Fruit fly (Drosophila melanogaster): ENCODE results near the gene Hsp23.

Gene Hsp23

dm6 chr3L:9380344-9380849 is 1.3 kb upstream of the Hsp23 start (continued):
- no peak for TF ChIP-seq Dek (tag; optimal IDR thresholded peaks at IDR 0.05)
- TF ChIP-seq nom (GFP tag; optimal IDR thresholded peaks at IDR 0.05), result peak; percentile 41
- TF ChIP-seq nerfin-1 (tag; optimal IDR thresholded peaks at IDR 0.05), result no peak
- TF ChIP-seq Med (GFP tag), result peak; percentile 30
- TF ChIP-seq CG1832 (GFP tag; optimal IDR thresholded peaks at IDR 0.05), result no peak
- TF ChIP-seq disco-r (GFP tag; optimal IDR thresholded peaks at IDR 0.05), result no peak
- no peak for TF ChIP-seq ase (GFP tag; IDR thresholded peaks at IDR 0.05)
- no peak for TF ChIP-seq CG11093 (GFP tag; IDR thresholded peaks at IDR 0.05)
- no peak for TF ChIP-seq CG12659 (GFP tag; optimal IDR thresholded peaks at IDR 0.05)
- no peak for TF ChIP-seq CG10321 (GFP tag; IDR thresholded peaks at IDR 0.05)
- TF ChIP-seq CG33213 (GFP tag; optimal IDR thresholded peaks at IDR 0.05), result no peak
- TF ChIP-seq CG17186 (GFP tag; optimal IDR thresholded peaks at IDR 0.05), result no peak
- no peak for TF ChIP-seq CG43689 (GFP tag; IDR thresholded peaks at IDR 0.05)
- no peak for TF ChIP-seq CG4730 (GFP tag; IDR thresholded peaks at IDR 0.05)
- TF ChIP-seq gsb-n (tag; optimal IDR thresholded peaks at IDR 0.05), result no peak
- peak; percentile 16 for TF ChIP-seq lbe (GFP tag; optimal IDR thresholded peaks at IDR 0.05)
- TF ChIP-seq Nf-YB (GFP tag; optimal IDR thresholded peaks at IDR 0.05), result no peak
- TF ChIP-seq Pdp1 (GFP tag; optimal IDR thresholded peaks at IDR 0.05), result peak in 1 of 2 experiments; percentile 16
- TF ChIP-seq sd (tag; optimal IDR thresholded peaks at IDR 0.05), result no peak
- TF ChIP-seq gfzf (GFP tag; optimal IDR thresholded peaks at IDR 0.05), result no peak
- TF ChIP-seq Blimp-1 (GFP tag; optimal IDR thresholded peaks at IDR 0.05), result no peak

dm6 chr3L:9383345-9384075 is 1.8 kb downstream of the Hsp23 start, which contains the start of gene Hsp27:
TSS of gene Hsp27 (plus strand) at chr3L:9384063.
- TF ChIP-seq CG14965 (GFP tag; optimal IDR thresholded peaks at IDR 0.05; ENCODE audit: borderline replicate concordance), result peak; percentile 61
- peak; percentile 99 for TF ChIP-seq CG14441 (GFP tag; IDR thresholded peaks at IDR 0.05)
- TF ChIP-seq tll (GFP tag; optimal IDR thresholded peaks at IDR 0.05), result peak in 1 of 2 experiments; percentile 50
- TF ChIP-seq Hand (GFP tag; optimal IDR thresholded peaks at IDR 0.05), result peak; percentile 92
- TF ChIP-seq grau (tag; optimal IDR thresholded peaks at IDR 0.05), result peak; percentile 97
- peak; percentile 90 for TF ChIP-seq CG7271 (tag; optimal IDR thresholded peaks at IDR 0.05)
- TF ChIP-seq sob (GFP tag; IDR thresholded peaks at IDR 0.05), result peak; percentile 98
- peak; percentile 94 for TF ChIP-seq CG1024 (GFP tag; IDR thresholded peaks at IDR 0.05)
- TF ChIP-seq CG14667 (GFP tag; IDR thresholded peaks at IDR 0.05), result peak; percentile 98
- peak; percentile 83 for TF ChIP-seq Hmx (GFP tag; optimal IDR thresholded peaks at IDR 0.05)
- peak; percentile 87 for TF ChIP-seq CG16863 (GFP tag; optimal IDR thresholded peaks at IDR 0.05)
- TF ChIP-seq CG12071 (GFP tag; optimal IDR thresholded peaks at IDR 0.05), result peak; percentile 97
- TF ChIP-seq CG15479 (GFP tag; optimal IDR thresholded peaks at IDR 0.05), result no peak
- peak; percentile 89 for TF ChIP-seq repo (GFP tag; optimal IDR thresholded peaks at IDR 0.05)
- peak; percentile 97 for TF ChIP-seq CG16815 (GFP tag; optimal IDR thresholded peaks at IDR 0.05)
- peak; percentile 74 for TF ChIP-seq Atf3 (GFP tag; optimal IDR thresholded peaks at IDR 0.05)
- TF ChIP-seq CG17361 (GFP tag; IDR thresholded peaks at IDR 0.05), result peak; percentile 99
- TF ChIP-seq dati (GFP tag; IDR thresholded peaks at IDR 0.05), result peak; percentile 96
- TF ChIP-seq CG12391 (tag; optimal IDR thresholded peaks at IDR 0.05), result peak; percentile 98
- TF ChIP-seq Lim3 (GFP tag; IDR thresholded peaks at IDR 0.05), result peak; percentile 95
- peak; percentile 32 for TF ChIP-seq Dp (GFP tag; optimal IDR thresholded peaks at IDR 0.05)
- peak; percentile 98 for TF ChIP-seq PHDP (tag; optimal IDR thresholded peaks at IDR 0.05)
- TF ChIP-seq CG32767 (GFP tag; IDR thresholded peaks at IDR 0.05), result peak; percentile 97
- peak; percentile 74 for TF ChIP-seq CG10543 (GFP tag; optimal IDR thresholded peaks at IDR 0.05)
- peak; percentile 99 for TF ChIP-seq lmd (GFP tag; IDR thresholded peaks at IDR 0.05)
- peak; percentile 96 for TF ChIP-seq CG9817 (tag; optimal IDR thresholded peaks at IDR 0.05)
- peak; percentile 96 for TF ChIP-seq trem (tag; optimal IDR thresholded peaks at IDR 0.05)
- TF ChIP-seq cg (GFP tag; optimal IDR thresholded peaks at IDR 0.05), result peak; percentile 90

Data from whole organism, embryonic.